Worm (Caenorhabditis elegans) whole organism, L1 larva: ENCODE measurements around the gene R12B2.2.

Source experiments
- C16A3.4 ChIP-seq: fragments of 150-350 bp; optimal IDR thresholded peaks from 2 replicates; lab custom pipeline; 2014; ENCODE audit warnings: missing biosample characterization, missing genetic modification characterization
- ama-1 ChIP-seq: fragments of 150-350 bp; optimal IDR thresholded peaks from 2 replicates; lab custom pipeline; 2014
- blmp-1 ChIP-seq: fragments of 150-350 bp; optimal IDR thresholded peaks from 2 replicates; lab custom pipeline; 2014; ENCODE audit warnings: missing biosample characterization, missing genetic modification characterization
- ceh-82 ChIP-seq, 3 experiments: fragments of 150-350 bp in 1 of 3; sonication (generic microtip) in 2 of 3; optimal IDR thresholded peaks; 2 replicates each; lab custom pipeline; 2014 to 2017; ENCODE audit warnings: missing biosample characterization in 3 of 3, missing genetic modification characterization in 3 of 3
- ces-1 ChIP-seq: fragments of 150-350 bp; optimal IDR thresholded peaks from 2 replicates; lab custom pipeline; 2014; ENCODE audit warnings: missing biosample characterization, missing genetic modification reagents, missing genetic modification characterization
- efl-1 ChIP-seq, 4 experiments: fragments of 150-350 bp; optimal IDR thresholded peaks in 3 of 4; peaks in 1 of 4; 1 replicate in 1 of 4; 2 replicates in 3 of 4; lab custom pipeline; 2014; ENCODE audit warnings: missing biosample characterization in 2 of 4, missing genetic modification characterization in 2 of 4, missing genetic modification reagents in 2 of 4
- elt-2 ChIP-seq: sonication (generic microtip); optimal IDR thresholded peaks from 2 replicates; lab custom pipeline; 2016; ENCODE audit warnings: missing genetic modification characterization, mild to moderate bottlenecking, inconsistent platforms, missing compliant biosample characterization, missing genetic modification reagents
- elt-3 ChIP-seq, 6 experiments: fragments of 150-350 bp in 1 of 6; sonication (generic microtip); optimal IDR thresholded peaks; 2 replicates each; lab custom pipeline; 2017 to 2018; ENCODE audit warnings: missing biosample characterization in 6 of 6, missing genetic modification characterization in 6 of 6, inconsistent platforms in 1 of 6
- fkh-10 ChIP-seq: sonication (generic microtip); optimal IDR thresholded peaks from 2 replicates; lab custom pipeline; 2017; ENCODE audit warnings: missing biosample characterization, missing genetic modification reagents, missing genetic modification characterization
- fkh-8 ChIP-seq: sonication (generic microtip); optimal IDR thresholded peaks from 2 replicates; lab custom pipeline; 2016; ENCODE audit warnings: mild to moderate bottlenecking, missing genetic modification characterization, missing compliant biosample characterization
- hpl-2 ChIP-seq: fragments of 150-350 bp; optimal IDR thresholded peaks from 2 replicates; lab custom pipeline; 2014; ENCODE audit warnings: missing biosample characterization, missing genetic modification reagents, missing genetic modification characterization
- isw-1 ChIP-seq: fragments of 200-800 bp; sonication (Bioruptor generic); IDR thresholded peaks from 2 replicates; pipeline ENCODE4 v1.3.6; 2022; ENCODE audit warnings: missing genetic modification characterization, missing compliant biosample characterization
- lin-13 ChIP-seq: fragments of 150-350 bp; optimal IDR thresholded peaks from 2 replicates; lab custom pipeline; 2014; ENCODE audit warnings: missing biosample characterization, missing genetic modification reagents, missing genetic modification characterization
- lin-14 ChIP-seq: fragments of 200-800 bp; sonication (Bioruptor generic); optimal IDR thresholded peaks from 2 replicates; lab custom pipeline; 2018; ENCODE audit warnings: mild to moderate bottlenecking, missing genetic modification characterization, moderate library complexity, missing compliant biosample characterization
- lin-35 ChIP-seq, 2 experiments: fragments of 150-350 bp; optimal IDR thresholded peaks; 2 replicates each; lab custom pipeline; 2014; ENCODE audit warnings: missing biosample characterization in 2 of 2, missing genetic modification characterization in 2 of 2, missing genetic modification reagents in 2 of 2
- lsy-2 ChIP-seq, 2 experiments: fragments of 150-350 bp; optimal IDR thresholded peaks; 2 replicates each; lab custom pipeline; 2014; ENCODE audit warnings: missing biosample characterization in 2 of 2, missing genetic modification characterization in 2 of 2
- mdl-1 ChIP-seq, 2 experiments: fragments of 150-350 bp; optimal IDR thresholded peaks; 2 replicates each; lab custom pipeline; 2014 to 2017; ENCODE audit warnings: missing biosample characterization in 2 of 2, missing genetic modification characterization in 2 of 2, inconsistent platforms in 1 of 2
- mef-2 ChIP-seq: fragments of 150-350 bp; optimal IDR thresholded peaks from 2 replicates; lab custom pipeline; 2014; ENCODE audit warnings: missing biosample characterization, missing genetic modification characterization
- mep-1 ChIP-seq: fragments of 150-350 bp; optimal IDR thresholded peaks from 2 replicates; lab custom pipeline; 2014; ENCODE audit warnings: missing biosample characterization, missing genetic modification characterization
- nhr-11 ChIP-seq: fragments of 150-350 bp; optimal IDR thresholded peaks from 2 replicates; lab custom pipeline; 2014; ENCODE audit warnings: missing biosample characterization, missing genetic modification characterization
- nhr-19 ChIP-seq: fragments of 200-800 bp; sonication (Bioruptor generic); conservative IDR thresholded peaks from 2 replicates; pipeline ENCODE4 v1.3.6; 2022; ENCODE audit warnings: missing genetic modification characterization, missing compliant biosample characterization
- nhr-20 ChIP-seq: sonication (generic microtip); optimal IDR thresholded peaks from 2 replicates; lab custom pipeline; 2016; ENCODE audit warnings: mild to moderate bottlenecking, missing genetic modification characterization, missing compliant biosample characterization
- nhr-237 ChIP-seq: fragments of 150-350 bp; optimal IDR thresholded peaks from 2 replicates; lab custom pipeline; 2014; ENCODE audit warnings: missing biosample characterization, missing genetic modification characterization
- nhr-47 ChIP-seq: sonication (generic microtip); optimal IDR thresholded peaks from 2 replicates; lab custom pipeline; 2016; ENCODE audit warnings: mild to moderate bottlenecking, missing genetic modification characterization, moderate library complexity, missing compliant biosample characterization
- nhr-71 ChIP-seq: sonication (generic microtip); optimal IDR thresholded peaks from 2 replicates; lab custom pipeline; 2016; ENCODE audit warnings: mild to moderate bottlenecking, missing genetic modification characterization, moderate library complexity, missing compliant biosample characterization
- nhr-77 ChIP-seq: fragments of 150-350 bp; optimal IDR thresholded peaks from 2 replicates; lab custom pipeline; 2014; ENCODE audit warnings: missing biosample characterization, missing genetic modification characterization
- nhr-85 ChIP-seq: sonication (generic microtip); peaks from one replicate; lab custom pipeline; 2016; ENCODE audit warnings: missing genetic modification characterization, inconsistent platforms, missing compliant biosample characterization
- nhr-90 ChIP-seq: sonication (generic microtip); optimal IDR thresholded peaks from 2 replicates; lab custom pipeline; 2016; ENCODE audit warnings: mild to moderate bottlenecking, missing genetic modification characterization, missing compliant biosample characterization; ENCODE audit not compliant: poor library complexity
- pax-3 ChIP-seq: fragments of 200-800 bp; sonication (Bioruptor generic); optimal IDR thresholded peaks from 2 replicates; lab custom pipeline; 2018; ENCODE audit warnings: mild to moderate bottlenecking, missing genetic modification characterization, moderate library complexity, missing compliant biosample characterization
- pqm-1 ChIP-seq: sonication (generic microtip); optimal IDR thresholded peaks from 3 replicates; lab custom pipeline; 2017; ENCODE audit warnings: missing biosample characterization, missing genetic modification characterization
- rnt-1 ChIP-seq: sonication (generic microtip); optimal IDR thresholded peaks from 2 replicates; lab custom pipeline; 2016; ENCODE audit warnings: mild to moderate bottlenecking, missing genetic modification characterization, moderate library complexity, missing compliant biosample characterization
- skn-1 ChIP-seq: fragments of 150-350 bp; optimal IDR thresholded peaks from 2 replicates; lab custom pipeline; 2014; ENCODE audit warnings: missing biosample characterization, missing genetic modification characterization
- snu-23 ChIP-seq: sonication (generic microtip); optimal IDR thresholded peaks from 2 replicates; lab custom pipeline; 2016; ENCODE audit warnings: missing genetic modification characterization, missing compliant biosample characterization
- tbx-2 ChIP-seq: sonication (generic microtip); optimal IDR thresholded peaks from 2 replicates; lab custom pipeline; 2016; ENCODE audit warnings: missing genetic modification characterization, missing compliant biosample characterization
- unc-130 ChIP-seq: fragments of 150-350 bp; optimal IDR thresholded peaks from 2 replicates; lab custom pipeline; 2017; ENCODE audit warnings: missing biosample characterization, missing genetic modification characterization, inconsistent platforms

The R12B2.2 gene

ce11 chrIII:5836816-5837215 is 30.0 kb downstream of the R12B2.2 start, which contains the start of gene W04D12.1:
Gene W04D12.1, plus strand, starts transcription at chrIII:5836926.
- peak; percentile 12 for TF ChIP-seq nhr-71 (tag; lab: Kevin White, UChicago)
- TF ChIP-seq unc-130 (tag; lab: Kevin White, UChicago), result peak; percentile 6
- peak; percentile 33 for TF ChIP-seq nhr-20 (tag; lab: Kevin White, UChicago)
- TF ChIP-seq snu-23 (GFP tag; lab: Kevin White, UChicago), result peak; percentile 20
- peak; percentile 72 for TF ChIP-seq nhr-85 (tag; lab: Kevin White, UChicago)
- TF ChIP-seq skn-1 (tag; lab: Kevin White, UChicago), result peak; percentile 29
- TF ChIP-seq rnt-1 (tag; lab: Kevin White, UChicago), result peak; percentile 15
- no peak for TF ChIP-seq isw-1
- no peak for TF ChIP-seq nhr-11
- TF ChIP-seq mep-1, result peak; percentile 56
- no peak for TF ChIP-seq lin-13
- TF ChIP-seq lin-35 (GFP tag; optimal IDR thresholded peaks at IDR 0.05; lab: Kevin White, UChicago), result peak in 1 of 2 experiments; percentile 35
- TF ChIP-seq mdl-1 (tag; optimal IDR thresholded peaks at IDR 0.05; lab: Kevin White, UChicago), result no peak
- TF ChIP-seq blmp-1 (tag; lab: Kevin White, UChicago), result peak; percentile 94
- TF ChIP-seq lin-14, result peak; percentile 21
- peak in 1 of 2 experiments; percentile 24 for TF ChIP-seq lsy-2 (tag; optimal IDR thresholded peaks at IDR 0.05; lab: Kevin White, UChicago)
- TF ChIP-seq efl-1 (optimal IDR thresholded peaks at IDR 0.05; lab: Kevin White, UChicago), result peak in 1 of 2 experiments; percentile 11
- TF ChIP-seq efl-1 (GFP tag; optimal IDR thresholded peaks at IDR 0.05 in 1 of 2; lab: Kevin White, UChicago), result no peak

- TF ChIP-seq pqm-1 (tag; lab: Kevin White, UChicago), result no peak
- TF ChIP-seq ama-1 (lab: Kevin White, UChicago), result peak; percentile 70
- no peak for TF ChIP-seq fkh-10 (GFP tag; lab: Kevin White, UChicago)
- peak in 1 of 2 experiments; percentile 46 for TF ChIP-seq lsy-2 (tag; optimal IDR thresholded peaks at IDR 0.05; lab: Kevin White, UChicago)
- TF ChIP-seq nhr-85 (tag; lab: Kevin White, UChicago), result peak; percentile 79
- no peak for TF ChIP-seq fkh-8 (tag; lab: Kevin White, UChicago)
- peak; percentile 51 for TF ChIP-seq unc-130 (tag; lab: Kevin White, UChicago)
- TF ChIP-seq mdl-1 (tag; optimal IDR thresholded peaks at IDR 0.05; lab: Kevin White, UChicago), result peak in 1 of 2 experiments; percentile 84
- TF ChIP-seq tbx-2, result peak; percentile 66
- no peak for TF ChIP-seq hpl-2 (GFP tag; lab: Kevin White, UChicago)
- peak; percentile 18 for TF ChIP-seq nhr-47 (tag; lab: Kevin White, UChicago)
- TF ChIP-seq nhr-20 (tag; lab: Kevin White, UChicago), result peak; percentile 71
- no peak for TF ChIP-seq nhr-11
- peak in 1 of 2 experiments; percentile 1 for TF ChIP-seq efl-1 (optimal IDR thresholded peaks at IDR 0.05; lab: Kevin White, UChicago)
- TF ChIP-seq efl-1 (GFP tag; optimal IDR thresholded peaks at IDR 0.05 in 1 of 2; lab: Kevin White, UChicago), result no peak
- TF ChIP-seq nhr-77 (tag; lab: Kevin White, UChicago), result peak; percentile 66
- no peak for TF ChIP-seq lin-13
- no peak for TF ChIP-seq nhr-237
- peak; percentile 74 for TF ChIP-seq elt-2
- TF ChIP-seq lin-14, result peak; percentile 72
- TF ChIP-seq elt-3 (tag; optimal IDR thresholded peaks at IDR 0.05; lab: Kevin White, UChicago), result peak in 5 of 6 experiments; percentile 14 to 76 (median 54)
- peak; percentile 83 for TF ChIP-seq blmp-1 (tag; lab: Kevin White, UChicago)
- TF ChIP-seq ceh-82 (tag; optimal IDR thresholded peaks at IDR 0.05; lab: Kevin White, UChicago), result peak in 1 of 3 experiments; percentile 18
- peak; percentile 66 for TF ChIP-seq snu-23 (GFP tag; lab: Kevin White, UChicago)
- TF ChIP-seq mep-1, result peak; percentile 25
- TF ChIP-seq lin-35 (GFP tag; optimal IDR thresholded peaks at IDR 0.05; lab: Kevin White, UChicago), result peak in 1 of 2 experiments; percentile 61
- TF ChIP-seq mef-2 (tag; lab: Kevin White, UChicago), result no peak
- TF ChIP-seq pax-3 (tag; lab: Kevin White, UChicago), result peak; percentile 54
- TF ChIP-seq nhr-90, result peak; percentile 62
- TF ChIP-seq ces-1 (GFP tag; lab: Kevin White, UChicago), result no peak
- TF ChIP-seq nhr-71 (tag; lab: Kevin White, UChicago), result peak; percentile 76
- TF ChIP-seq nhr-19 (GFP tag; lab: Robert Waterston, UW), result peak; percentile 46
- peak; percentile 52 for TF ChIP-seq C16A3.4 (tag; lab: Kevin White, UChicago)
- TF ChIP-seq, all 84 proteins: peak for 23
Observed at ce11 chrIII:5838159-5839046, 31.6 kb downstream of the R12B2.2 start.
